Worm (Caenorhabditis elegans): ENCODE results near the gene polk-1.

DNA sequence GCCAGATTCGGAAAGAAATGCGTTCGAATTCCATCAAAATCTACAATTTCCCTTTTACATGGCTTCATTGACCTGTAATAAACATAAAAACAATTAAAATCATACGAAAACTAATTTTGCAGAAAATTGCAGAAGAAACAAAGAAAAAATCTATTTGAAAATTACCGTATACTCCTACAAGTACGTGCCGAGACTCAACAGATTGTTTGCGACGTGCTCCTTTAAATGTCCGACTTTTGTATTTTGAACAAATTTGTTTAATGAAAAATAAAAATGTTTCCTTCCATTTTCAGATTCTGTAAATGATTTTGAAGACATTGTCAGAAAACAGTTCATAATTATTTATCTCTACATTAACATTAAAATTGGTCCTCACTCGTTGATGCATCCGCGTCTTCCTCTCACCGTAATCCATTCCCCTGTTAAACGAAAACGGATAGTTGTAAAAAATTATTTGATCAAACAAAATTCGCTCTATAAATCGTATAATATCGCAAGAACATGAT lies 46.6 kb upstream of the polk-1 start, which contains the start of gene pgl-2:
- TF ChIP-seq ztf-23 (GFP tag; IDR thresholded peaks at IDR 0.05) (no peak), T22C8.4 (GFP tag; IDR thresholded peaks at IDR 0.05) (no peak), tab-1 (GFP tag; IDR thresholded peaks at IDR 0.05) (no peak), klf-2 (GFP tag; conservative IDR thresholded peaks at IDR 0.05) (no peak), flt-1 (GFP tag; IDR thresholded peaks at IDR 0.05) (no peak), ztf-29 (GFP tag; IDR thresholded peaks at IDR 0.05) (no peak), med-1 (GFP tag; optimal IDR thresholded peaks at IDR 0.05; ENCODE audit: insufficient read depth) (no peak)
